Worm (Caenorhabditis elegans) whole organism, L2 larva: ENCODE measurements around the gene ZK154.6.

ENCODE experiments used
- ama-1 ChIP-seq: fragments of 150-350 bp; optimal IDR thresholded peaks from 2 replicates; lab custom pipeline; 2018; ENCODE audit warnings: inconsistent platforms
- ceh-82 ChIP-seq: fragments of 150-350 bp; optimal IDR thresholded peaks from 2 replicates; lab custom pipeline; 2014; ENCODE audit warnings: missing biosample characterization, missing genetic modification characterization
- dmd-4 ChIP-seq: sonication (generic microtip); optimal IDR thresholded peaks from 2 replicates; lab custom pipeline; 2017; ENCODE audit warnings: missing biosample characterization, missing genetic modification characterization
- lin-13 ChIP-seq: fragments of 150-350 bp; optimal IDR thresholded peaks from 2 replicates; lab custom pipeline; 2014; ENCODE audit warnings: missing biosample characterization, missing genetic modification reagents, missing genetic modification characterization
- mab-5 ChIP-seq: fragments of 150-350 bp; optimal IDR thresholded peaks from 2 replicates; lab custom pipeline; 2014; ENCODE audit warnings: missing biosample characterization, missing genetic modification characterization
- unc-39 ChIP-seq: fragments of 150-350 bp; optimal IDR thresholded peaks from 2 replicates; lab custom pipeline; 2014; ENCODE audit warnings: missing biosample characterization, missing genetic modification characterization

- TF ChIP-seq lin-13 (GFP tag; lab: Kevin White, UChicago) = peak; percentile 19
- TF ChIP-seq unc-39 (tag; lab: Kevin White, UChicago) = no peak
- no peak for TF ChIP-seq dmd-4
- no peak for TF ChIP-seq ceh-82 (tag; lab: Kevin White, UChicago)
- TF ChIP-seq mab-5 (tag; lab: Kevin White, UChicago) = no peak
- TF ChIP-seq ama-1 = no peak
Observed at ce11 chrX:7791802-7792201, 1.6 kb downstream of the ZK154.6 start.
